Fruit fly (Drosophila melanogaster) whole organism, wandering third instar larva: ENCODE data around the gene PGRP-SB1.

Experiments used
- CG9705 ChIP-seq: fragments of 200-800 bp; sonication (Bioruptor generic); optimal IDR thresholded peaks from 2 replicates; lab custom pipeline; 2018; ENCODE audit warnings: missing biosample characterization, mild to moderate bottlenecking, missing genetic modification characterization
- CrebA ChIP-seq: fragments of 200-800 bp; sonication (Bioruptor generic); optimal IDR thresholded peaks from 2 replicates; lab custom pipeline; 2016; ENCODE audit warnings: missing biosample characterization, mild to moderate bottlenecking, missing genetic modification characterization, borderline replicate concordance
- Dfd ChIP-seq: fragments of >200 bp; optimal IDR thresholded peaks from 2 replicates; lab custom pipeline; 2017; ENCODE audit warnings: missing biosample characterization, missing genetic modification characterization
- Dif ChIP-seq: fragments of 200-275, 200-300 bp; sonication (Bioruptor generic); optimal IDR thresholded peaks from 2 replicates; lab custom pipeline; 2018; ENCODE audit warnings: missing biosample characterization, missing genetic modification characterization; ENCODE audit not compliant: partially characterized antibody
- GATAd ChIP-seq: sonication (Bioruptor generic); optimal IDR thresholded peaks from 2 replicates; lab custom pipeline; 2016; ENCODE audit warnings: missing biosample characterization, missing genetic modification characterization
- HLH106 ChIP-seq: fragments of 200-800 bp; optimal IDR thresholded peaks from 3 replicates; lab custom pipeline; 2019; ENCODE audit warnings: missing biosample characterization, mild to moderate bottlenecking, missing genetic modification characterization, moderate library complexity
- Hnf4 ChIP-seq: fragments of 200-800 bp; sonication (Bioruptor generic); optimal IDR thresholded peaks from 2 replicates; lab custom pipeline; 2016; ENCODE audit warnings: missing biosample characterization, mild to moderate bottlenecking, missing genetic modification characterization
- Hr83 ChIP-seq: fragments of 200-300 bp; sonication (Bioruptor generic); optimal IDR thresholded peaks from 2 replicates; lab custom pipeline; 2016; ENCODE audit warnings: missing biosample characterization, mild to moderate bottlenecking, missing genetic modification characterization, moderate library complexity; ENCODE audit not compliant: poor library complexity, severe bottlenecking
- Jra ChIP-seq: sonication (Bioruptor generic); optimal IDR thresholded peaks from 2 replicates; lab custom pipeline; 2016; ENCODE audit warnings: missing biosample characterization, missing genetic modification characterization
- Mio ChIP-seq: sonication (Bioruptor generic); optimal IDR thresholded peaks from 2 replicates; lab custom pipeline; 2016; ENCODE audit warnings: missing biosample characterization, missing genetic modification characterization
- Myc ChIP-seq: fragments of >200 bp; optimal IDR thresholded peaks from 2 replicates; lab custom pipeline; 2017
- OdsH ChIP-seq: fragments of 200-800 bp; sonication (Bioruptor generic); optimal IDR thresholded peaks from 2 replicates; lab custom pipeline; 2016; ENCODE audit warnings: missing biosample characterization, mild to moderate bottlenecking, missing genetic modification characterization
- Rel ChIP-seq, 2 experiments: fragments of 200-800 bp; sonication (Bioruptor generic) in 1 of 2; optimal IDR thresholded peaks; 2 replicates in 1 of 2; 3 replicates in 1 of 2; lab custom pipeline; 2016 to 2019; ENCODE audit warnings: mild to moderate bottlenecking in 2 of 2, missing biosample characterization in 2 of 2, missing genetic modification characterization in 2 of 2, moderate library complexity in 1 of 2
- Sp1 ChIP-seq: fragments of 200-800 bp; sonication (Bioruptor generic); optimal IDR thresholded peaks from 3 replicates; lab custom pipeline; 2019; ENCODE audit warnings: missing biosample characterization, mild to moderate bottlenecking, missing genetic modification characterization, moderate library complexity
- Vsx2 ChIP-seq: fragments of 200-300, 225-300 bp; sonication (Bioruptor generic); optimal IDR thresholded peaks from 2 replicates; lab custom pipeline; 2018; ENCODE audit warnings: missing biosample characterization, missing genetic modification characterization; ENCODE audit not compliant: partially characterized antibody
- br ChIP-seq: fragments of 200-800 bp; sonication (Bioruptor generic); optimal IDR thresholded peaks from 2 replicates; lab custom pipeline; 2016; ENCODE audit warnings: missing biosample characterization, missing genetic modification characterization
- brk ChIP-seq: fragments of 200-800 bp; sonication (Bioruptor generic); optimal IDR thresholded peaks from 2 replicates; lab custom pipeline; 2016; ENCODE audit warnings: missing biosample characterization, mild to moderate bottlenecking, missing genetic modification characterization
- dl ChIP-seq, 2 experiments: fragments of 175-275, 200-275 bp in 1 of 2; fragments of 200-275 bp in 1 of 2; sonication (Bioruptor generic); optimal IDR thresholded peaks; lab custom pipeline; 2018; ENCODE audit warnings: mild to moderate bottlenecking in 2 of 2, missing biosample characterization in 2 of 2, missing genetic modification characterization in 2 of 2, moderate library complexity in 2 of 2; ENCODE audit not compliant: partially characterized antibody in 2 of 2, insufficient read depth in 1 of 2
- dsf ChIP-seq: sonication (Bioruptor generic); optimal IDR thresholded peaks from 2 replicates; lab custom pipeline; 2016; ENCODE audit warnings: missing biosample characterization, missing genetic modification characterization, borderline replicate concordance
- ey ChIP-seq: fragments of 200-800 bp; sonication (Bioruptor generic); optimal IDR thresholded peaks from 2 replicates; lab custom pipeline; 2016; ENCODE audit warnings: missing biosample characterization, missing genetic modification characterization
- foxo ChIP-seq, 2 experiments: fragments of 200-800 bp; sonication (Bioruptor generic); optimal IDR thresholded peaks; 2 replicates in 1 of 2; 3 replicates in 1 of 2; lab custom pipeline; 2016 to 2017; ENCODE audit warnings: missing biosample characterization in 2 of 2, missing genetic modification characterization in 2 of 2
- jim ChIP-seq: fragments of 175-275, 200-325 bp; sonication (Bioruptor generic); optimal IDR thresholded peaks from 2 replicates; lab custom pipeline; 2016; ENCODE audit warnings: missing biosample characterization, mild to moderate bottlenecking, missing genetic modification characterization
- lola ChIP-seq: fragments of >200 bp; optimal IDR thresholded peaks from 2 replicates; lab custom pipeline; 2017; ENCODE audit warnings: missing biosample characterization, missing genetic modification characterization
- pan ChIP-seq: fragments of >200 bp; optimal IDR thresholded peaks from 2 replicates; lab custom pipeline; 2017
- psq ChIP-seq: fragments of 200-800 bp; sonication (Bioruptor generic); optimal IDR thresholded peaks from 3 replicates; lab custom pipeline; 2017; ENCODE audit warnings: missing biosample characterization, mild to moderate bottlenecking, missing genetic modification characterization, moderate library complexity
- rgr ChIP-seq: fragments of 200-800 bp; sonication (Bioruptor generic); optimal IDR thresholded peaks from 3 replicates; lab custom pipeline; 2016; ENCODE audit warnings: missing biosample characterization, mild to moderate bottlenecking, missing genetic modification characterization
- sage ChIP-seq: fragments of 200-800 bp; sonication (Bioruptor generic); optimal IDR thresholded peaks from 2 replicates; lab custom pipeline; 2016; ENCODE audit warnings: missing biosample characterization, mild to moderate bottlenecking, missing genetic modification characterization
- sv ChIP-seq: fragments of 200-800 bp; sonication (Bioruptor generic); optimal IDR thresholded peaks from 3 replicates; lab custom pipeline; 2016; ENCODE audit warnings: missing biosample characterization, missing genetic modification characterization
- woc ChIP-seq: sonication (Bioruptor generic); optimal IDR thresholded peaks from 2 replicates; lab custom pipeline; 2016; ENCODE audit warnings: missing biosample characterization, mild to moderate bottlenecking, missing genetic modification characterization

The PGRP-SB1 gene

DNA sequence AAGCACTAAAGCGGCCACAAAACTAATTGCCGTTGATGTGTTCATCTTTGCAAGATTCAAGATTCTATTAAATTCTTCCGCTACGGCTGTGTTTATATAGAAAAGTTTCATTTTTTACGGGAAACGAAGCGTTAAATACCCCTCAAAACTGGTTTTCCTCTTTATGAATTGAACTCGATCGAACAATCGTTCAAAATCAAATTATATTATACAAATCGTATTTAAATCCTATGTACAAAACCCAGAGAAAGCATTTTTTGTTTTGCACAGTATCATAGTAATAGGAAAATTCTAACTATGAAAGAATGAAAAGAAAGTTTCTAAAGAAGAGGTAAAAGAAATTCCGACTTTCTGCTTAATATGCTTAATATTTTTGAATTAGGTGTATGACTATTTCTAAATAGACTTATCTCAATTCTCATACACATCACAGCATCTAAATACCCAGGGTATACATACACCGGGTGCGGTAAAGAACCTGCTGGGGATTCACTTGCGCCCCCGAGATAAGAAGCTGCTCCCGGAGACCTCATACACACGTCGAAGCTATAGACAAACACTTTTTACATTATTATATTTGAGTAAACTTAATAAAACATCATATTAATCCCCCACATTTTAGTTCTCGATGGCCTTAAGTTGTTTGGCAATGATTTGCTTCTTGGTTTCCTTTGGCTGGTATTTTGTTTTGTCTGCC is at the start of gene PGRP-SB1:
Gene PGRP-SB1, minus strand, starts transcription at position 51 of the 697 bp plus-strand sequence.
- no peak for TF ChIP-seq Rel (GFP tag; optimal IDR thresholded peaks at IDR 0.05; lab: Kevin White, UChicago)
- TF ChIP-seq Rel (tag; optimal IDR thresholded peaks at IDR 0.05; lab: Kevin White, UChicago), result peak; percentile 97
- no peak for TF ChIP-seq sage (GFP tag; lab: Kevin White, UChicago)

- TF ChIP-seq woc (no peak), Dfd (GFP tag; lab: Kevin White, UChicago) (no peak), foxo (GFP tag; optimal IDR thresholded peaks at IDR 0.05; lab: Kevin White, UChicago) (no peak), CrebA (GFP tag; lab: Kevin White, UChicago) (no peak), Myc (lab: Kevin White, UChicago) (no peak)
Measured at dm6 chr3L:16772755-16773523, 45.1 kb upstream of the PGRP-SB1 start.

dm6 chr3L:16769866-16770265 is 42.1 kb upstream of the PGRP-SB1 start:
- peak; percentile 6 for TF ChIP-seq CG9705 (GFP tag; lab: Kevin White, UChicago)
- peak; percentile 92 for TF ChIP-seq psq
- TF ChIP-seq Dif, result no peak
- no peak for TF ChIP-seq Vsx2
- no peak for TF ChIP-seq brk (GFP tag; lab: Kevin White, UChicago)

DNA sequence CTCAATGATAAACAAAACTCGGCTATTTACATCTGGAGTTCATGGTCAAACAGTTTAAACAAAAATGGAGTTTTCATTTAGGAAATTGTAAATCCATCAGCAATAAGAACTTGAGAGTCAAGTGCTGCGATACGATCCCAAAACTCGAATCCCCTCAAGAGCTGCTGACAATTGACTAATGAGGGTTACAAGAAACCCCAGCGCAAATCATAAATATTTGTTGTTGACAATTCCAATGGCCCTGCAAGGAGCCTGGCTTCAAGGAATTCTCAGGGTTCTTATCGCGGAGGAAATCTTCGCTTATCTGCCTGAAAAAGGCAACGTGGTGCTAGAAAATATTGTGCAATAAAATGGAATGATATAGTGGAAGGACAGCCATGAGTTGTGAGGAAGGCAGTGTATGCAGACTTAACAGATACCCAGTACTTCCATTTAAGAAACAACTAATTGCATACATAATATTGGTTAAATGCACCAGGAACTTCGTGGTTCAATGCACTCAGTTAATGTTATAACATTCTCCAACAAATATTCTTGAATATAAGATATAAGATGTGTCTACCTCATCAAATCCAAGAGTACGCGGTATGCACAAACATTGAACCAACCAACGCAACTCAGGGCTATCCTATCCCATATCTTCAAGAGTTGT is 40.3 kb upstream of the PGRP-SB1 start:
- TF ChIP-seq Rel (GFP tag; optimal IDR thresholded peaks at IDR 0.05; lab: Kevin White, UChicago) (no peak), Rel (tag; optimal IDR thresholded peaks at IDR 0.05; lab: Kevin White, UChicago) (no peak), CG9705 (GFP tag; lab: Kevin White, UChicago) (no peak), rgr (GFP tag; lab: Kevin White, UChicago) (no peak), HLH106 (no peak), dl (GFP tag; optimal IDR thresholded peaks at IDR 0.05; lab: Kevin White, UChicago; ENCODE audit: insufficient read depth in 1 of 2, partially characterized antibody in 2 of 2) (no peak), woc (no peak), brk (GFP tag; lab: Kevin White, UChicago) (no peak), sv (no peak), pan (no peak), Vsx2 (no peak), Hnf4 (GFP tag; lab: Kevin White, UChicago) (no peak)

dm6 chr3L:16766901-16767300 is 39.1 kb upstream of the PGRP-SB1 start:
- TF ChIP-seq Mio (GFP tag; lab: Kevin White, UChicago) (no peak), lola (GFP tag; lab: Kevin White, UChicago) (no peak), Sp1 (no peak), GATAd (GFP tag; lab: Kevin White, UChicago) (no peak), CrebA (GFP tag; lab: Kevin White, UChicago) (no peak), ey (GFP tag; lab: Kevin White, UChicago) (no peak), rgr (GFP tag; lab: Kevin White, UChicago) (no peak), dsf (GFP tag; lab: Kevin White, UChicago) (no peak), Hr83 (GFP tag; lab: Kevin White, UChicago) (no peak), OdsH (GFP tag; lab: Kevin White, UChicago) (no peak), Rel (GFP tag; optimal IDR thresholded peaks at IDR 0.05; lab: Kevin White, UChicago) (no peak), Rel (tag; optimal IDR thresholded peaks at IDR 0.05; lab: Kevin White, UChicago) (no peak), jim (GFP tag; lab: Kevin White, UChicago) (no peak), brk (GFP tag; lab: Kevin White, UChicago) (no peak), HLH106 (no peak), Jra (GFP tag; lab: Kevin White, UChicago) (no peak), foxo (GFP tag; optimal IDR thresholded peaks at IDR 0.05; lab: Kevin White, UChicago) (no peak), br (GFP tag; lab: Kevin White, UChicago) (no peak), sage (GFP tag; lab: Kevin White, UChicago) (no peak), Hnf4 (GFP tag; lab: Kevin White, UChicago) (no peak)
